Worm (Caenorhabditis elegans) whole organism, L1 larva: ENCODE results near the gene maph-9.

Source experiments
- C04F5.9 ChIP-seq: sonication (generic microtip); optimal IDR thresholded peaks from 2 replicates; lab custom pipeline; 2016; ENCODE audit warnings: missing genetic modification characterization, missing compliant biosample characterization
- F16B12.6 ChIP-seq: fragments of 150-350 bp; optimal IDR thresholded peaks from 2 replicates; lab custom pipeline; 2014; ENCODE audit warnings: missing biosample characterization, missing genetic modification characterization
- ceh-63 ChIP-seq: fragments of 200-800 bp; sonication (Bioruptor generic); optimal IDR thresholded peaks from 2 replicates; lab custom pipeline; 2018; ENCODE audit warnings: mild to moderate bottlenecking, missing genetic modification characterization, missing compliant biosample characterization
- ceh-8 ChIP-seq: fragments of 200-800 bp; sonication (Bioruptor generic); optimal IDR thresholded peaks from 2 replicates; lab custom pipeline; 2018; ENCODE audit warnings: mild to moderate bottlenecking, missing genetic modification characterization, moderate library complexity, missing compliant biosample characterization
- ceh-88 ChIP-seq: fragments of 200-800 bp; sonication (Bioruptor generic); IDR thresholded peaks from 2 replicates; pipeline ENCODE4 v1.3.6; 2022; ENCODE audit warnings: missing genetic modification characterization, missing compliant biosample characterization
- dpl-1 ChIP-seq, 3 experiments: fragments of 150-350 bp in 2 of 3; sonication (generic microtip) in 1 of 3; optimal IDR thresholded peaks; 2 replicates each; lab custom pipeline; 2014 to 2017; ENCODE audit warnings: missing biosample characterization in 3 of 3, missing genetic modification characterization in 3 of 3, missing genetic modification reagents in 3 of 3
- dsc-1 ChIP-seq: sonication (generic microtip); optimal IDR thresholded peaks from 2 replicates; lab custom pipeline; 2016; ENCODE audit warnings: mild to moderate bottlenecking, missing genetic modification characterization, missing compliant biosample characterization
- efl-1 ChIP-seq, 4 experiments: fragments of 150-350 bp; optimal IDR thresholded peaks in 3 of 4; peaks in 1 of 4; 1 replicate in 1 of 4; 2 replicates in 3 of 4; lab custom pipeline; 2014; ENCODE audit warnings: missing biosample characterization in 2 of 4, missing genetic modification characterization in 2 of 4, missing genetic modification reagents in 2 of 4
- efl-3 ChIP-seq: fragments of 200-800 bp; sonication (Bioruptor generic); optimal IDR thresholded peaks from 2 replicates; lab custom pipeline; 2018; ENCODE audit warnings: mild to moderate bottlenecking, missing genetic modification characterization, missing compliant biosample characterization
- egl-13 ChIP-seq: sonication (generic microtip); optimal IDR thresholded peaks from 2 replicates; lab custom pipeline; 2016; ENCODE audit warnings: missing genotype, missing genetic modification reagents, missing genetic modification characterization, missing compliant biosample characterization
- elt-3 ChIP-seq, 6 experiments: fragments of 150-350 bp in 1 of 6; sonication (generic microtip); optimal IDR thresholded peaks; 2 replicates each; lab custom pipeline; 2017 to 2018; ENCODE audit warnings: missing biosample characterization in 6 of 6, missing genetic modification characterization in 6 of 6, inconsistent platforms in 1 of 6
- fkh-8 ChIP-seq: sonication (generic microtip); optimal IDR thresholded peaks from 2 replicates; lab custom pipeline; 2016; ENCODE audit warnings: mild to moderate bottlenecking, missing genetic modification characterization, missing compliant biosample characterization
- grh-1 ChIP-seq: fragments of 200-800 bp; sonication (Bioruptor generic); IDR thresholded peaks from 2 replicates; pipeline ENCODE4 v1.3.6; 2022; ENCODE audit warnings: missing genetic modification reagents, missing genetic modification characterization, missing compliant biosample characterization
- lin-35 ChIP-seq, 2 experiments: fragments of 150-350 bp; optimal IDR thresholded peaks; 2 replicates each; lab custom pipeline; 2014; ENCODE audit warnings: missing biosample characterization in 2 of 2, missing genetic modification characterization in 2 of 2, missing genetic modification reagents in 2 of 2
- lin-39 ChIP-seq: fragments of 150-350 bp; optimal IDR thresholded peaks from 2 replicates; lab custom pipeline; 2014; ENCODE audit warnings: missing biosample characterization, missing genetic modification reagents, missing genetic modification characterization
- lir-3 ChIP-seq: sonication (generic microtip); optimal IDR thresholded peaks from 2 replicates; lab custom pipeline; 2016; ENCODE audit warnings: mild to moderate bottlenecking, missing genetic modification characterization, moderate library complexity, missing compliant biosample characterization; ENCODE audit not compliant: poor library complexity
- lsy-2 ChIP-seq, 2 experiments: fragments of 150-350 bp; optimal IDR thresholded peaks; 2 replicates each; lab custom pipeline; 2014; ENCODE audit warnings: missing biosample characterization in 2 of 2, missing genetic modification characterization in 2 of 2
- mdl-1 ChIP-seq, 2 experiments: fragments of 150-350 bp; optimal IDR thresholded peaks; 2 replicates each; lab custom pipeline; 2014 to 2017; ENCODE audit warnings: missing biosample characterization in 2 of 2, missing genetic modification characterization in 2 of 2, inconsistent platforms in 1 of 2
- mep-1 ChIP-seq: fragments of 150-350 bp; optimal IDR thresholded peaks from 2 replicates; lab custom pipeline; 2014; ENCODE audit warnings: missing biosample characterization, missing genetic modification characterization
- nhr-11 ChIP-seq: fragments of 150-350 bp; optimal IDR thresholded peaks from 2 replicates; lab custom pipeline; 2014; ENCODE audit warnings: missing biosample characterization, missing genetic modification characterization
- nhr-12 ChIP-seq: sonication (generic microtip); optimal IDR thresholded peaks from 2 replicates; lab custom pipeline; 2017; ENCODE audit warnings: missing biosample characterization, missing genetic modification characterization
- nhr-20 ChIP-seq: sonication (generic microtip); optimal IDR thresholded peaks from 2 replicates; lab custom pipeline; 2016; ENCODE audit warnings: mild to moderate bottlenecking, missing genetic modification characterization, missing compliant biosample characterization
- nhr-237 ChIP-seq: fragments of 150-350 bp; optimal IDR thresholded peaks from 2 replicates; lab custom pipeline; 2014; ENCODE audit warnings: missing biosample characterization, missing genetic modification characterization
- nhr-47 ChIP-seq: sonication (generic microtip); optimal IDR thresholded peaks from 2 replicates; lab custom pipeline; 2016; ENCODE audit warnings: mild to moderate bottlenecking, missing genetic modification characterization, moderate library complexity, missing compliant biosample characterization
- nhr-71 ChIP-seq: sonication (generic microtip); optimal IDR thresholded peaks from 2 replicates; lab custom pipeline; 2016; ENCODE audit warnings: mild to moderate bottlenecking, missing genetic modification characterization, moderate library complexity, missing compliant biosample characterization
- nhr-85 ChIP-seq: sonication (generic microtip); peaks from one replicate; lab custom pipeline; 2016; ENCODE audit warnings: missing genetic modification characterization, inconsistent platforms, missing compliant biosample characterization
- rnt-1 ChIP-seq: sonication (generic microtip); optimal IDR thresholded peaks from 2 replicates; lab custom pipeline; 2016; ENCODE audit warnings: mild to moderate bottlenecking, missing genetic modification characterization, moderate library complexity, missing compliant biosample characterization
- skn-1 ChIP-seq: fragments of 150-350 bp; optimal IDR thresholded peaks from 2 replicates; lab custom pipeline; 2014; ENCODE audit warnings: missing biosample characterization, missing genetic modification characterization
- snpc-4 ChIP-seq: fragments of 150-350 bp; optimal IDR thresholded peaks from 2 replicates; lab custom pipeline; 2014; ENCODE audit warnings: missing biosample characterization, missing genetic modification characterization
- sox-4 ChIP-seq: sonication (generic microtip); optimal IDR thresholded peaks from 2 replicates; lab custom pipeline; 2016; ENCODE audit warnings: missing genetic modification characterization, missing compliant biosample characterization
- sptf-1 ChIP-seq: fragments of 150-350 bp; optimal IDR thresholded peaks from 2 replicates; lab custom pipeline; 2014; ENCODE audit warnings: missing biosample characterization, missing genetic modification characterization
- unc-130 ChIP-seq: fragments of 150-350 bp; optimal IDR thresholded peaks from 2 replicates; lab custom pipeline; 2017; ENCODE audit warnings: missing biosample characterization, missing genetic modification characterization, inconsistent platforms
- unc-62 ChIP-seq: fragments of 150-350 bp; optimal IDR thresholded peaks from 2 replicates; lab custom pipeline; 2014; ENCODE audit warnings: missing biosample characterization, missing genetic modification reagents, missing genetic modification characterization
- vab-15 ChIP-seq: sonication (generic microtip); optimal IDR thresholded peaks from 2 replicates; lab custom pipeline; 2017; ENCODE audit warnings: missing genotype, mild to moderate bottlenecking, missing genetic modification characterization, missing compliant biosample characterization

maph-9 gene

ce11 chrIV:7167983-7168760, 11.7 kb downstream of the maph-9 start, which contains the start of gene skr-16:
Gene skr-16 (plus strand): TSS chrIV:7168710.
- TF ChIP-seq lsy-2 (tag; optimal IDR thresholded peaks at IDR 0.05; lab: Kevin White, UChicago), result peak in 1 of 2 experiments; percentile 20
- TF ChIP-seq F16B12.6 (tag; lab: Kevin White, UChicago), result peak; percentile 82
- TF ChIP-seq dsc-1 (tag; lab: Kevin White, UChicago), result peak; percentile 32
- peak; percentile 7 to 50 for TF ChIP-seq efl-1 (optimal IDR thresholded peaks at IDR 0.05; lab: Kevin White, UChicago)
- TF ChIP-seq efl-1 (GFP tag; optimal IDR thresholded peaks at IDR 0.05 in 1 of 2; lab: Kevin White, UChicago), result peak; percentile 64 to 92
- TF ChIP-seq rnt-1 (tag; lab: Kevin White, UChicago), result peak; percentile 1
- TF ChIP-seq mdl-1 (tag; optimal IDR thresholded peaks at IDR 0.05; lab: Kevin White, UChicago), result peak in 1 of 2 experiments; percentile 47
- TF ChIP-seq lin-35 (GFP tag; optimal IDR thresholded peaks at IDR 0.05; lab: Kevin White, UChicago), result peak; percentile 22 to 64
- TF ChIP-seq skn-1 (tag; lab: Kevin White, UChicago), result peak; percentile 13
- TF ChIP-seq mep-1 (tag; lab: Kevin White, UChicago), result peak; percentile 79
- no peak for TF ChIP-seq elt-3 (tag; optimal IDR thresholded peaks at IDR 0.05; lab: Kevin White, UChicago)
- peak; percentile 55 for TF ChIP-seq nhr-85 (tag; lab: Kevin White, UChicago)
- TF ChIP-seq nhr-237, result no peak
- peak; percentile 9 for TF ChIP-seq snpc-4 (tag; lab: Kevin White, UChicago)
- TF ChIP-seq ceh-63 (GFP tag; lab: Kevin White, UChicago), result no peak
- TF ChIP-seq nhr-12 (tag; lab: Kevin White, UChicago), result no peak
- peak; percentile 5 for TF ChIP-seq nhr-47
- no peak for TF ChIP-seq sptf-1
- TF ChIP-seq fkh-8, result peak; percentile 6
- TF ChIP-seq dpl-1 (GFP tag; optimal IDR thresholded peaks at IDR 0.05; lab: Kevin White, UChicago), result peak; percentile 26 to 70 (median 27)
- no peak for TF ChIP-seq nhr-11 (tag; lab: Kevin White, UChicago)
- TF ChIP-seq, all 84 proteins: peak for 14

DNA sequence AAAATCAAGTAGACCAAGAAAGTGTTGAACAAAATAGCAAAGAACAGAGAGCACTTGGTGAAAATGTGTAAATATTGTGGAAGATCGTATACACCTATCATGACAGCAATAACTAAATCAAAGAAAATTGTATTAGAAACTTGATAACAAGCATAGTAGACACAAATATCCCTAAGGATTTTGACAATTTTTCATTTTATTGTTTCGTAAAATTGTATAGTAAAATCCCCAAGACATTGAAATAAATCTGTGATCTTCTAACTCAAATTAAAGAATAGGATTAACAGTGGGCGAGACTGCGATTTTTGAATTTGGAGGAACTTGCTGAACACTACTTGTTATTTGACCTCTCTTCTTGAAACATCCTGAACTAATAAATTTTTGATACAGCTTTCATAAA, 14.8 kb downstream of the maph-9 start, which contains the start of gene str-220:
Gene str-220, minus strand, starts transcription at position 101 of the 400 bp plus-strand sequence.
- no peak for TF ChIP-seq lin-39 (tag; lab: Kevin White, UChicago)

ce11 chrIV:7173489-7173888, 17.1 kb downstream of the maph-9 start, which contains the start of gene str-1:
Gene str-1 (plus strand): TSS chrIV:7173789.
- TF ChIP-seq sox-4 (tag; lab: Kevin White, UChicago), result peak; percentile 39
- no peak for TF ChIP-seq ceh-88 (GFP tag; lab: Robert Waterston, UW)
- TF ChIP-seq, all 84 proteins: peak for 1

DNA sequence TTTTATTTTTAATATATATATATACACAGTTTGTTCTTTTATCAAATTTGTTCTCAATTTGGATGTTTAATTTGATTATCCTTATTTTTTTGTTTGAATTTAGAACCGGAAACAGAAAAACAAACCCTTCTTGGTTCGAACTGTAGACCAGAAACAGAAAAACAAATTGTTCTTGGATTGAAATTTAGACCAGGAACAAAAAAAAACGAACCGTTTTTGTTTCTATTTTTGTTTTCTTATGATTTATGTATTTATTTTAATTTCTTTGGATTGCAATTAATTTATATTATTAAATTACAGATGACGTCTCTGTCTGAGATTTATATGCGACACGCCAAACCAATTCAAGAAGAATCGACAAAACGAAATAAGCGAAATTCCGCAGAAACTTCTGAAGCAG, 18.9 kb downstream of the maph-9 start, which contains the start of gene C42D4.19:
Gene C42D4.19, plus strand, starts transcription at position 301 of the 400 bp plus-strand sequence.
- TF ChIP-seq nhr-11 (tag; lab: Kevin White, UChicago) (no peak), dpl-1 (GFP tag; optimal IDR thresholded peaks at IDR 0.05; lab: Kevin White, UChicago) (no peak), nhr-12 (tag; lab: Kevin White, UChicago) (no peak), efl-1 (optimal IDR thresholded peaks at IDR 0.05; lab: Kevin White, UChicago) (no peak), efl-1 (GFP tag; optimal IDR thresholded peaks at IDR 0.05 in 1 of 2; lab: Kevin White, UChicago) (no peak), C04F5.9 (no peak), egl-13 (no peak), nhr-47 (no peak), efl-3 (GFP tag; lab: Kevin White, UChicago) (no peak), grh-1 (GFP tag; lab: Robert Waterston, UW) (no peak), sox-4 (tag; lab: Kevin White, UChicago) (no peak), lir-3 (tag; lab: Kevin White, UChicago) (no peak), sptf-1 (no peak), vab-15 (tag; lab: Kevin White, UChicago) (no peak), unc-62 (no peak), nhr-71 (tag; lab: Kevin White, UChicago) (no peak), mep-1 (tag; lab: Kevin White, UChicago) (no peak), unc-130 (no peak), ceh-8 (no peak), nhr-20 (tag; lab: Kevin White, UChicago) (no peak)
